Fruit fly (Drosophila melanogaster) whole organism: Measurements from ENCODE around the gene CG31548.

ENCODE experiments used
- CG8478 ChIP-seq: fragments of >200 bp; optimal IDR thresholded peaks from 2 replicates; lab custom pipeline; 2018; ENCODE audit warnings: inconsistent platforms
- Dll ChIP-seq: fragments of >200 bp; optimal IDR thresholded peaks from 2 replicates; lab custom pipeline; 2017
- EcR ChIP-seq, 2 experiments: fragments of >200 bp; optimal IDR thresholded peaks; 2 replicates each; lab custom pipeline; 2017; ENCODE audit warnings: missing biosample characterization in 2 of 2, missing genetic modification characterization in 2 of 2, missing genetic modification reagents in 2 of 2
- pan ChIP-seq: fragments of >200 bp; optimal IDR thresholded peaks from 2 replicates; lab custom pipeline; 2017
- psq ChIP-seq: fragments of >200 bp; optimal IDR thresholded peaks from 2 replicates; lab custom pipeline; 2017
- usp ChIP-seq: fragments of >200 bp; optimal IDR thresholded peaks from 2 replicates; lab custom pipeline; 2017; ENCODE audit warnings: missing biosample characterization, missing genetic modification characterization, mixed read lengths

DNA sequence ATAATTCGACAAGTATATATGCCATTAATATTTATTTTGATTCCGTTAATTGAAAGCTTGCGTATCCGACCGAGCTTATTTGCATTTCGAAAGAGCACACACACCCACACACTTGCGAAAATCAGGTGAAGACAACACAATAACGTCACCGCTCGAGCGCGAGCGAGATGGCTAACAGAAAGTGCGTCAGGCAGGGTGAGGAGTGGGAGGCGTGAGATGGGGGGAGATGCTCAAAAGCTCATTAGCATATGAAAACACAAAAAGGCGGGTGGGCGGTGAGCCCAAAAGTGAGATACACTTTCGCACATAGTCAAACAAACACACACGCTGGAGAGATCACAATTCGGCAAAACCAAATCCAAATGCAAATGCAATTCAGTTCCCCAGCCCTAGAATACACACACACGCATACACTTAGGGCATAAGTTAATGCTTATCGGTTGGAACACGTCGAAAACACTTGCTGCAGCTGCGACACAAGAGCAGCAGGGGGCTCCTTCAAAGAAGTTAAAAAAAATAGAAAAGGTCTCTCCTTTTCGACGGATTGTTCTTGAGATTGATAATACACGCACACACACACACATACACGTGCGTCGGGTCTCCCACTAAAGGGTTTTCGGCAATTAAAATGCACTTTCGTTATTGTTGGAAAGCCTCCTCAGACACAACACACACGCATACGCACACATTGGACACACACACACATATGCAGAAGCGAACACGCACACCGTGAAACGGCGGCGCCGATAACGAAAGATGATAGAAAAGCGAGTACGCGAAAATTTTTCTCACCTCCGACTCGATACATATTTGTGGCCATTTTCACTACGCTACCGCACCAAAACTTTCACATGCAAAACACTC is 11.3 kb upstream of the CG31548 start:
- TF ChIP-seq EcR (GFP tag; optimal IDR thresholded peaks at IDR 0.05; lab: Kevin White, UChicago) (no peak), pan (lab: Kevin White, UChicago) (no peak), usp (no peak), CG8478 (lab: Kevin White, UChicago) (no peak), psq (lab: Kevin White, UChicago) (no peak), Dll (lab: Kevin White, UChicago) (no peak)
